Worm (Caenorhabditis elegans) whole organism, L1 larva: ENCODE results near the gene C09G12.5.

Source experiments
- C34B4.2 ChIP-seq: sonication (generic microtip); optimal IDR thresholded peaks from 2 replicates; lab custom pipeline; 2017; ENCODE audit warnings: mild to moderate bottlenecking, missing genetic modification characterization, missing compliant biosample characterization
- aha-1 ChIP-seq: fragments of 150-350 bp; optimal IDR thresholded peaks from 2 replicates; lab custom pipeline; 2014; ENCODE audit warnings: missing biosample characterization, missing genetic modification characterization
- aly-2 ChIP-seq: fragments of 150-350 bp; optimal IDR thresholded peaks from 2 replicates; lab custom pipeline; 2014; ENCODE audit warnings: missing biosample characterization, missing genetic modification characterization
- ama-1 ChIP-seq: fragments of 150-350 bp; optimal IDR thresholded peaks from 2 replicates; lab custom pipeline; 2014
- blmp-1 ChIP-seq: fragments of 150-350 bp; optimal IDR thresholded peaks from 2 replicates; lab custom pipeline; 2014; ENCODE audit warnings: missing biosample characterization, missing genetic modification characterization
- ceh-8 ChIP-seq: fragments of 200-800 bp; sonication (Bioruptor generic); optimal IDR thresholded peaks from 2 replicates; lab custom pipeline; 2018; ENCODE audit warnings: mild to moderate bottlenecking, missing genetic modification characterization, moderate library complexity, missing compliant biosample characterization
- ceh-82 ChIP-seq, 3 experiments: fragments of 150-350 bp in 1 of 3; sonication (generic microtip) in 2 of 3; optimal IDR thresholded peaks; 2 replicates each; lab custom pipeline; 2014 to 2017; ENCODE audit warnings: missing biosample characterization in 3 of 3, missing genetic modification characterization in 3 of 3
- ceh-88 ChIP-seq: fragments of 200-800 bp; sonication (Bioruptor generic); IDR thresholded peaks from 2 replicates; pipeline ENCODE4 v1.3.6; 2022; ENCODE audit warnings: missing genetic modification characterization, missing compliant biosample characterization
- ceh-90 ChIP-seq: sonication (generic microtip); optimal IDR thresholded peaks from 2 replicates; lab custom pipeline; 2016; ENCODE audit warnings: missing genetic modification characterization, missing compliant biosample characterization
- ces-1 ChIP-seq: fragments of 150-350 bp; optimal IDR thresholded peaks from 2 replicates; lab custom pipeline; 2014; ENCODE audit warnings: missing biosample characterization, missing genetic modification reagents, missing genetic modification characterization
- efl-1 ChIP-seq, 4 experiments: fragments of 150-350 bp; optimal IDR thresholded peaks in 3 of 4; peaks in 1 of 4; 1 replicate in 1 of 4; 2 replicates in 3 of 4; lab custom pipeline; 2014; ENCODE audit warnings: missing biosample characterization in 2 of 4, missing genetic modification characterization in 2 of 4, missing genetic modification reagents in 2 of 4
- efl-3 ChIP-seq: fragments of 200-800 bp; sonication (Bioruptor generic); optimal IDR thresholded peaks from 2 replicates; lab custom pipeline; 2018; ENCODE audit warnings: mild to moderate bottlenecking, missing genetic modification characterization, missing compliant biosample characterization
- egl-13 ChIP-seq: sonication (generic microtip); optimal IDR thresholded peaks from 2 replicates; lab custom pipeline; 2016; ENCODE audit warnings: missing genotype, missing genetic modification reagents, missing genetic modification characterization, missing compliant biosample characterization
- egl-27 ChIP-seq, 2 experiments: fragments of 150-350 bp in 1 of 2; sonication (generic microtip); optimal IDR thresholded peaks; 3 replicates each; lab custom pipeline; 2017 to 2018; ENCODE audit warnings: missing biosample characterization in 2 of 2, missing genetic modification characterization in 2 of 2, missing genetic modification reagents in 2 of 2
- elt-2 ChIP-seq: sonication (generic microtip); optimal IDR thresholded peaks from 2 replicates; lab custom pipeline; 2016; ENCODE audit warnings: missing genetic modification characterization, mild to moderate bottlenecking, inconsistent platforms, missing compliant biosample characterization, missing genetic modification reagents
- elt-3 ChIP-seq, 6 experiments: fragments of 150-350 bp in 1 of 6; sonication (generic microtip); optimal IDR thresholded peaks; 2 replicates each; lab custom pipeline; 2017 to 2018; ENCODE audit warnings: missing biosample characterization in 6 of 6, missing genetic modification characterization in 6 of 6, inconsistent platforms in 1 of 6
- ets-5 ChIP-seq: fragments of 200-800 bp; sonication (Bioruptor generic); IDR thresholded peaks from 2 replicates; pipeline ENCODE4 v1.3.6; 2022; ENCODE audit warnings: missing genetic modification characterization, missing compliant biosample characterization
- fkh-10 ChIP-seq: sonication (generic microtip); optimal IDR thresholded peaks from 2 replicates; lab custom pipeline; 2017; ENCODE audit warnings: missing biosample characterization, missing genetic modification reagents, missing genetic modification characterization
- fkh-8 ChIP-seq: sonication (generic microtip); optimal IDR thresholded peaks from 2 replicates; lab custom pipeline; 2016; ENCODE audit warnings: mild to moderate bottlenecking, missing genetic modification characterization, missing compliant biosample characterization
- fos-1 ChIP-seq: fragments of 150-350 bp; optimal IDR thresholded peaks from 2 replicates; lab custom pipeline; 2014; ENCODE audit warnings: missing biosample characterization, missing genetic modification characterization
- grh-1 ChIP-seq: fragments of 200-800 bp; sonication (Bioruptor generic); IDR thresholded peaks from 2 replicates; pipeline ENCODE4 v1.3.6; 2022; ENCODE audit warnings: missing genetic modification reagents, missing genetic modification characterization, missing compliant biosample characterization
- hlh-4 ChIP-seq: sonication (generic microtip); optimal IDR thresholded peaks from 2 replicates; lab custom pipeline; 2016; ENCODE audit warnings: mild to moderate bottlenecking, missing genetic modification characterization, missing compliant biosample characterization
- hpl-2 ChIP-seq: fragments of 150-350 bp; optimal IDR thresholded peaks from 2 replicates; lab custom pipeline; 2014; ENCODE audit warnings: missing biosample characterization, missing genetic modification reagents, missing genetic modification characterization
- irx-1 ChIP-seq: sonication (generic microtip); optimal IDR thresholded peaks from 2 replicates; lab custom pipeline; 2016; ENCODE audit warnings: missing genetic modification characterization, missing compliant biosample characterization
- isw-1 ChIP-seq: fragments of 200-800 bp; sonication (Bioruptor generic); IDR thresholded peaks from 2 replicates; pipeline ENCODE4 v1.3.6; 2022; ENCODE audit warnings: missing genetic modification characterization, missing compliant biosample characterization
- jun-1 ChIP-seq: fragments of 150-350 bp; optimal IDR thresholded peaks from 2 replicates; lab custom pipeline; 2014; ENCODE audit warnings: missing biosample characterization, missing genetic modification reagents, missing genetic modification characterization
- lin-13 ChIP-seq: fragments of 150-350 bp; optimal IDR thresholded peaks from 2 replicates; lab custom pipeline; 2014; ENCODE audit warnings: missing biosample characterization, missing genetic modification reagents, missing genetic modification characterization
- lin-14 ChIP-seq: fragments of 200-800 bp; sonication (Bioruptor generic); optimal IDR thresholded peaks from 2 replicates; lab custom pipeline; 2018; ENCODE audit warnings: mild to moderate bottlenecking, missing genetic modification characterization, moderate library complexity, missing compliant biosample characterization
- lin-35 ChIP-seq, 2 experiments: fragments of 150-350 bp; optimal IDR thresholded peaks; 2 replicates each; lab custom pipeline; 2014; ENCODE audit warnings: missing biosample characterization in 2 of 2, missing genetic modification characterization in 2 of 2, missing genetic modification reagents in 2 of 2
- lin-39 ChIP-seq: fragments of 150-350 bp; optimal IDR thresholded peaks from 2 replicates; lab custom pipeline; 2014; ENCODE audit warnings: missing biosample characterization, missing genetic modification reagents, missing genetic modification characterization
- lsy-2 ChIP-seq, 2 experiments: fragments of 150-350 bp; optimal IDR thresholded peaks; 2 replicates each; lab custom pipeline; 2014; ENCODE audit warnings: missing biosample characterization in 2 of 2, missing genetic modification characterization in 2 of 2
- mab-9 ChIP-seq: fragments of 200-800 bp; sonication (Bioruptor generic); IDR thresholded peaks from 2 replicates; pipeline ENCODE4 v1.3.6; 2022; ENCODE audit warnings: missing genetic modification reagents, missing genetic modification characterization, missing compliant biosample characterization
- mdl-1 ChIP-seq, 2 experiments: fragments of 150-350 bp; optimal IDR thresholded peaks; 2 replicates each; lab custom pipeline; 2014 to 2017; ENCODE audit warnings: missing biosample characterization in 2 of 2, missing genetic modification characterization in 2 of 2, inconsistent platforms in 1 of 2
- mep-1 ChIP-seq: fragments of 150-350 bp; optimal IDR thresholded peaks from 2 replicates; lab custom pipeline; 2014; ENCODE audit warnings: missing biosample characterization, missing genetic modification characterization
- nhr-11 ChIP-seq: fragments of 150-350 bp; optimal IDR thresholded peaks from 2 replicates; lab custom pipeline; 2014; ENCODE audit warnings: missing biosample characterization, missing genetic modification characterization
- nhr-20 ChIP-seq: sonication (generic microtip); optimal IDR thresholded peaks from 2 replicates; lab custom pipeline; 2016; ENCODE audit warnings: mild to moderate bottlenecking, missing genetic modification characterization, missing compliant biosample characterization
- nhr-28 ChIP-seq: fragments of 150-350 bp; optimal IDR thresholded peaks from 2 replicates; lab custom pipeline; 2014; ENCODE audit warnings: missing biosample characterization, missing genetic modification characterization
- nhr-76 ChIP-seq: sonication (generic microtip); optimal IDR thresholded peaks from 2 replicates; lab custom pipeline; 2017; ENCODE audit warnings: missing biosample characterization, missing genetic modification characterization
- nhr-77 ChIP-seq: fragments of 150-350 bp; optimal IDR thresholded peaks from 2 replicates; lab custom pipeline; 2014; ENCODE audit warnings: missing biosample characterization, missing genetic modification characterization
- nhr-84 ChIP-seq: sonication (generic microtip); optimal IDR thresholded peaks from 2 replicates; lab custom pipeline; 2017; ENCODE audit warnings: missing biosample characterization, missing genetic modification characterization
- nhr-85 ChIP-seq: sonication (generic microtip); peaks from one replicate; lab custom pipeline; 2016; ENCODE audit warnings: missing genetic modification characterization, inconsistent platforms, missing compliant biosample characterization
- nhr-90 ChIP-seq: sonication (generic microtip); optimal IDR thresholded peaks from 2 replicates; lab custom pipeline; 2016; ENCODE audit warnings: mild to moderate bottlenecking, missing genetic modification characterization, missing compliant biosample characterization; ENCODE audit not compliant: poor library complexity
- pag-3 ChIP-seq: sonication (generic microtip); optimal IDR thresholded peaks from 2 replicates; lab custom pipeline; 2017; ENCODE audit warnings: missing genetic modification characterization, mild to moderate bottlenecking, missing compliant biosample characterization, antibody characterized with exemption, borderline replicate concordance; ENCODE audit not compliant: insufficient read depth
- pqm-1 ChIP-seq: sonication (generic microtip); optimal IDR thresholded peaks from 3 replicates; lab custom pipeline; 2017; ENCODE audit warnings: missing biosample characterization, missing genetic modification characterization
- rnt-1 ChIP-seq: sonication (generic microtip); optimal IDR thresholded peaks from 2 replicates; lab custom pipeline; 2016; ENCODE audit warnings: mild to moderate bottlenecking, missing genetic modification characterization, moderate library complexity, missing compliant biosample characterization
- skn-1 ChIP-seq: fragments of 150-350 bp; optimal IDR thresholded peaks from 2 replicates; lab custom pipeline; 2014; ENCODE audit warnings: missing biosample characterization, missing genetic modification characterization
- snpc-4 ChIP-seq: fragments of 150-350 bp; optimal IDR thresholded peaks from 2 replicates; lab custom pipeline; 2014; ENCODE audit warnings: missing biosample characterization, missing genetic modification characterization
- tlp-1 ChIP-seq: fragments of 150-350 bp; optimal IDR thresholded peaks from 2 replicates; lab custom pipeline; 2014; ENCODE audit warnings: missing biosample characterization, missing genetic modification characterization
- unc-130 ChIP-seq: fragments of 150-350 bp; optimal IDR thresholded peaks from 2 replicates; lab custom pipeline; 2017; ENCODE audit warnings: missing biosample characterization, missing genetic modification characterization, inconsistent platforms
- unc-86 ChIP-seq: sonication (generic microtip); optimal IDR thresholded peaks from 2 replicates; lab custom pipeline; 2016; ENCODE audit warnings: missing genetic modification characterization, missing compliant biosample characterization
- unc-98 ChIP-seq: fragments of 200-800 bp; sonication (Bioruptor generic); IDR thresholded peaks from 2 replicates; pipeline ENCODE4 v1.3.6; 2022; ENCODE audit warnings: missing genetic modification characterization, missing compliant biosample characterization
- vab-15 ChIP-seq: sonication (generic microtip); optimal IDR thresholded peaks from 2 replicates; lab custom pipeline; 2017; ENCODE audit warnings: missing genotype, mild to moderate bottlenecking, missing genetic modification characterization, missing compliant biosample characterization
- zag-1 ChIP-seq: fragments of 150-350 bp; optimal IDR thresholded peaks from 2 replicates; lab custom pipeline; 2014; ENCODE audit warnings: missing biosample characterization, missing genetic modification characterization
- ztf-4 ChIP-seq: fragments of 150-350 bp; optimal IDR thresholded peaks from 2 replicates; lab custom pipeline; 2014; ENCODE audit warnings: missing biosample characterization, missing genetic modification characterization

C09G12.5 gene

ce11 chrIV:3519352-3519751 lies 40.2 kb downstream of the C09G12.5 start (continued):
- TF ChIP-seq nhr-84 (no peak), hlh-4 (tag; lab: Kevin White, UChicago) (no peak), ceh-8 (GFP tag; lab: Kevin White, UChicago) (peak; percentile 0), lin-13 (GFP tag; lab: Kevin White, UChicago) (peak; percentile 3), snpc-4 (peak; percentile 88), zag-1 (tag; lab: Kevin White, UChicago) (no peak), ceh-88 (GFP tag; lab: Robert Waterston, UW) (no peak), fkh-10 (GFP tag; lab: Kevin White, UChicago) (peak; percentile 8), pqm-1 (tag; lab: Kevin White, UChicago) (no peak), nhr-76 (no peak), fkh-8 (tag; lab: Kevin White, UChicago) (peak; percentile 8), grh-1 (GFP tag; lab: Robert Waterston, UW) (no peak), nhr-77 (tag; lab: Kevin White, UChicago) (no peak), jun-1 (tag; lab: Kevin White, UChicago) (no peak), tlp-1 (tag; lab: Kevin White, UChicago) (no peak), mab-9 (GFP tag; lab: Robert Waterston, UW) (no peak), blmp-1 (tag; lab: Kevin White, UChicago) (peak; percentile 98), pag-3 (tag; lab: Kevin White, UChicago) (no peak), aha-1 (tag; lab: Kevin White, UChicago) (no peak), ztf-4 (tag; lab: Kevin White, UChicago) (no peak), ama-1 (no peak), lin-14 (GFP tag; lab: Kevin White, UChicago) (peak; percentile 84), hpl-2 (GFP tag; lab: Kevin White, UChicago) (no peak), efl-1 (optimal IDR thresholded peaks at IDR 0.05; lab: Kevin White, UChicago) (peak; percentile 76 to 91), efl-1 (GFP tag; optimal IDR thresholded peaks at IDR 0.05 in 1 of 2; lab: Kevin White, UChicago) (peak; percentile 26 to 89), lin-35 (GFP tag; optimal IDR thresholded peaks at IDR 0.05; lab: Kevin White, UChicago) (peak; percentile 16 to 28), elt-3 (tag; optimal IDR thresholded peaks at IDR 0.05; lab: Kevin White, UChicago) (no peak), nhr-90 (peak; percentile 1), nhr-85 (tag; lab: Kevin White, UChicago) (no peak), nhr-28 (tag; lab: Kevin White, UChicago) (no peak), vab-15 (tag; lab: Kevin White, UChicago) (no peak), nhr-11 (no peak), unc-86 (peak; percentile 63), ceh-90 (tag; lab: Kevin White, UChicago) (no peak), elt-2 (tag; lab: Kevin White, UChicago) (no peak), irx-1 (tag; lab: Kevin White, UChicago) (no peak), C34B4.2 (tag; lab: Kevin White, UChicago) (no peak), mep-1 (no peak), fos-1 (tag; lab: Kevin White, UChicago) (no peak), efl-3 (GFP tag; lab: Kevin White, UChicago) (no peak), nhr-20 (tag; lab: Kevin White, UChicago) (no peak), ces-1 (no peak), ets-5 (no peak), mdl-1 (tag; optimal IDR thresholded peaks at IDR 0.05; lab: Kevin White, UChicago) (peak in 1 of 2 experiments; percentile 41), rnt-1 (no peak), lin-39 (no peak), unc-98 (GFP tag; lab: Robert Waterston, UW) (no peak), egl-13 (tag; lab: Kevin White, UChicago) (peak; percentile 6), lsy-2 (tag; optimal IDR thresholded peaks at IDR 0.05; lab: Kevin White, UChicago) (peak; percentile 31 to 60), aly-2 (no peak), skn-1 (tag; lab: Kevin White, UChicago) (no peak), isw-1 (GFP tag; lab: Robert Waterston, UW) (peak; percentile 54), egl-27 (tag; optimal IDR thresholded peaks at IDR 0.05; lab: Kevin White, UChicago) (no peak), ceh-82 (tag; optimal IDR thresholded peaks at IDR 0.05; lab: Kevin White, UChicago) (peak; percentile 37 to 66 (median 53)), unc-130 (no peak)
